Fruit fly (Drosophila melanogaster) whole organism, embryonic: ENCODE results near the gene Tsp2A.

Source experiments
- Atf-2 ChIP-seq: fragments of 200-800 bp; sonication (Bioruptor generic); optimal IDR thresholded peaks from 2 replicates; lab custom pipeline; 2016; ENCODE audit warnings: missing biosample characterization, missing genetic modification characterization
- Bdp1 ChIP-seq: fragments of 200-800 bp; sonication (Bioruptor generic); optimal IDR thresholded peaks from 3 replicates; lab custom pipeline; 2016; ENCODE audit warnings: missing biosample characterization, missing genetic modification characterization
- C15 ChIP-seq: fragments of 200-800 bp; sonication (Bioruptor generic); IDR thresholded peaks from 3 replicates; pipeline ENCODE4 v1.3.6; 2022; ENCODE audit warnings: missing biosample characterization, missing genetic modification characterization
- CG11695 ChIP-seq: fragments of 200-800 bp; sonication (Bioruptor generic); IDR thresholded peaks from 3 replicates; pipeline ENCODE4 v1.3.6; 2022; ENCODE audit warnings: missing biosample characterization, missing genetic modification characterization
- CG12104 ChIP-seq: fragments of 200-800 bp; sonication (Bioruptor generic); optimal IDR thresholded peaks from 3 replicates; lab custom pipeline; 2016; ENCODE audit warnings: missing biosample characterization, missing genetic modification characterization
- CG12299 ChIP-seq: fragments of 200-800 bp; sonication (Bioruptor generic); optimal IDR thresholded peaks from 2 replicates; lab custom pipeline; 2018; ENCODE audit warnings: missing biosample characterization, mild to moderate bottlenecking, missing genetic modification characterization
- CG13287 ChIP-seq: fragments of 200-800 bp; sonication (Bioruptor generic); IDR thresholded peaks from 2 replicates; pipeline ENCODE4 v1.3.6; 2022; ENCODE audit warnings: missing biosample characterization, missing genetic modification characterization; ENCODE audit not compliant: partially characterized antibody
- CG15696 ChIP-seq: fragments of 200-800 bp; sonication (Bioruptor generic); optimal IDR thresholded peaks from 2 replicates; lab custom pipeline; 2019; ENCODE audit warnings: missing biosample characterization, mild to moderate bottlenecking, missing genetic modification characterization, moderate library complexity
- CG16815 ChIP-seq: fragments of 200-800 bp; sonication (Bioruptor generic); optimal IDR thresholded peaks from 3 replicates; lab custom pipeline; 2017; ENCODE audit warnings: missing biosample characterization, mild to moderate bottlenecking, missing genetic modification characterization
- CG16863 ChIP-seq: fragments of 200-800 bp; sonication (Bioruptor generic); optimal IDR thresholded peaks from 3 replicates; lab custom pipeline; 2016; ENCODE audit warnings: missing biosample characterization, missing genetic modification characterization
- CG2875 ChIP-seq: fragments of 200-800 bp; sonication (Bioruptor generic); optimal IDR thresholded peaks from 2 replicates; lab custom pipeline; 2017; ENCODE audit warnings: missing biosample characterization, mild to moderate bottlenecking, missing genetic modification characterization, missing genetic modification reagents
- CG4328 ChIP-seq: fragments of 200-800 bp; sonication (Bioruptor generic); optimal IDR thresholded peaks from 3 replicates; lab custom pipeline; 2017; ENCODE audit warnings: missing biosample characterization, missing genetic modification reagents, missing genetic modification characterization
- CG6175 ChIP-seq: fragments of 200-800 bp; sonication (Bioruptor generic); IDR thresholded peaks from 3 replicates; pipeline ENCODE4 v1.3.6; 2022; ENCODE audit warnings: missing biosample characterization, missing genetic modification characterization
- CG6854 ChIP-seq: fragments of 200-800 bp; sonication (Bioruptor generic); optimal IDR thresholded peaks from 3 replicates; lab custom pipeline; 2017; ENCODE audit warnings: missing biosample characterization, mild to moderate bottlenecking, missing genetic modification characterization
- CG7556 ChIP-seq: fragments of 200-800 bp; sonication (Bioruptor generic); optimal IDR thresholded peaks from 2 replicates; lab custom pipeline; 2017; ENCODE audit warnings: missing biosample characterization, mild to moderate bottlenecking, missing genetic modification characterization
- CG8281 ChIP-seq: fragments of 200-800 bp; sonication (Bioruptor generic); optimal IDR thresholded peaks from 2 replicates; lab custom pipeline; 2018; ENCODE audit warnings: missing biosample characterization, mild to moderate bottlenecking, missing genetic modification characterization, moderate library complexity
- CG8359 ChIP-seq: fragments of 200-800 bp; sonication (Bioruptor generic); optimal IDR thresholded peaks from 2 replicates; lab custom pipeline; 2017; ENCODE audit warnings: missing biosample characterization, mild to moderate bottlenecking, missing genetic modification characterization, borderline replicate concordance
- CG9797 ChIP-seq: fragments of 200-800 bp; sonication (Bioruptor generic); optimal IDR thresholded peaks from 3 replicates; lab custom pipeline; 2018; ENCODE audit warnings: missing biosample characterization, mild to moderate bottlenecking, missing genetic modification characterization
- CTCF ChIP-seq: fragments of 200-800 bp; sonication (Bioruptor generic); optimal IDR thresholded peaks from 2 replicates; lab custom pipeline; 2017; ENCODE audit warnings: missing biosample characterization, mild to moderate bottlenecking, missing genetic modification characterization, moderate library complexity
- D19B ChIP-seq: fragments of 200-800 bp; sonication (Bioruptor generic); optimal IDR thresholded peaks from 2 replicates; lab custom pipeline; 2017; ENCODE audit warnings: missing biosample characterization, mild to moderate bottlenecking, missing genetic modification characterization
- Ets65A ChIP-seq: fragments of 200-800 bp; sonication (Bioruptor generic); peaks from one replicate; lab custom pipeline; 2016; ENCODE audit warnings: missing biosample characterization, missing genetic modification characterization
- H2.0 ChIP-seq: fragments of 200-800 bp; sonication (Bioruptor generic); IDR thresholded peaks from 2 replicates; pipeline ENCODE4 v1.3.6; 2022; ENCODE audit warnings: missing biosample characterization, missing genetic modification characterization
- Hey ChIP-seq: fragments of 200-800 bp; sonication (Bioruptor generic); optimal IDR thresholded peaks from 3 replicates; lab custom pipeline; 2018; ENCODE audit warnings: missing biosample characterization, mild to moderate bottlenecking, missing genetic modification characterization
- Hr3 ChIP-seq: fragments of 200-800 bp; sonication (Bioruptor generic); optimal IDR thresholded peaks from 3 replicates; lab custom pipeline; 2016; ENCODE audit warnings: missing biosample characterization, missing genetic modification characterization
- Mrtf ChIP-seq: fragments of 200-800 bp; sonication (Bioruptor generic); IDR thresholded peaks from 3 replicates; pipeline ENCODE4 v1.3.6; 2022; ENCODE audit warnings: missing biosample characterization, missing genetic modification characterization
- Side ChIP-seq: fragments of 200-800 bp; sonication (Bioruptor generic); optimal IDR thresholded peaks from 2 replicates; lab custom pipeline; 2016; ENCODE audit warnings: missing biosample characterization, missing genetic modification characterization
- Sry-δ ChIP-seq: fragments of 200-800 bp; sonication (Bioruptor generic); optimal IDR thresholded peaks from 2 replicates; lab custom pipeline; 2016; ENCODE audit warnings: missing biosample characterization, missing genetic modification characterization
- Taf1 ChIP-seq: fragments of 200-800 bp; sonication (Bioruptor generic); IDR thresholded peaks from 2 replicates; pipeline ENCODE4 v1.3.6; 2022; ENCODE audit warnings: missing biosample characterization, missing genetic modification characterization
- Vsx1 ChIP-seq: fragments of 200-800 bp; sonication (Bioruptor generic); optimal IDR thresholded peaks from 2 replicates; lab custom pipeline; 2017; ENCODE audit warnings: missing biosample characterization, mild to moderate bottlenecking, missing genetic modification characterization, missing genetic modification reagents
- caup ChIP-seq: fragments of 200-800 bp; sonication (Bioruptor generic); optimal IDR thresholded peaks from 3 replicates; lab custom pipeline; 2017; ENCODE audit warnings: missing biosample characterization, mild to moderate bottlenecking, missing genetic modification characterization, moderate library complexity; ENCODE audit not compliant: severe bottlenecking
- crol ChIP-seq: fragments of 200-800 bp; sonication (Bioruptor generic); IDR thresholded peaks from 2 replicates; pipeline ENCODE4 v1.3.6; 2022; ENCODE audit warnings: missing biosample characterization, missing genetic modification characterization
- crp ChIP-seq, 2 experiments: fragments of 200-800 bp; sonication (Bioruptor generic); optimal IDR thresholded peaks; 2 replicates in 1 of 2; 3 replicates in 1 of 2; lab custom pipeline; 2017; ENCODE audit warnings: missing biosample characterization in 2 of 2, missing genetic modification characterization in 2 of 2, mild to moderate bottlenecking in 1 of 2, moderate library complexity in 1 of 2
- da ChIP-seq: fragments of 200-800 bp; sonication (Bioruptor generic); optimal IDR thresholded peaks from 2 replicates; lab custom pipeline; 2016; ENCODE audit warnings: missing biosample characterization, missing genetic modification characterization
- en ChIP-seq: fragments of 200-800 bp; sonication (Bioruptor generic); optimal IDR thresholded peaks from 2 replicates; lab custom pipeline; 2016; ENCODE audit warnings: missing biosample characterization, missing genetic modification characterization
- ewg ChIP-seq: fragments of 200-800 bp; sonication (Bioruptor generic); optimal IDR thresholded peaks from 3 replicates; lab custom pipeline; 2017; ENCODE audit warnings: mild to moderate bottlenecking, missing biosample characterization, missing genetic modification reagents, missing genetic modification characterization
- eyg ChIP-seq: fragments of 200-800 bp; sonication (Bioruptor generic); optimal IDR thresholded peaks from 3 replicates; lab custom pipeline; 2016; ENCODE audit warnings: missing biosample characterization, missing genetic modification characterization
- fd96Cb ChIP-seq: fragments of 200-800 bp; sonication (Bioruptor generic); optimal IDR thresholded peaks from 2 replicates; lab custom pipeline; 2018; ENCODE audit warnings: missing biosample characterization, mild to moderate bottlenecking, missing genetic modification characterization, moderate library complexity
- fu2 ChIP-seq: fragments of 200-800 bp; sonication (Bioruptor generic); optimal IDR thresholded peaks from 2 replicates; lab custom pipeline; 2016; ENCODE audit warnings: missing biosample characterization, missing genetic modification characterization
- jigr1 ChIP-seq: fragments of 200-800 bp; sonication (Bioruptor generic); IDR thresholded peaks from 3 replicates; pipeline ENCODE4 v1.3.6; 2022; ENCODE audit warnings: missing biosample characterization, missing genetic modification characterization
- kni ChIP-seq: fragments of 200-800 bp; sonication (Bioruptor generic); optimal IDR thresholded peaks from 3 replicates; lab custom pipeline; 2017; ENCODE audit warnings: mild to moderate bottlenecking, missing biosample characterization, missing genetic modification reagents, missing genetic modification characterization
- knrl ChIP-seq: fragments of 200-800 bp; sonication (Bioruptor generic); IDR thresholded peaks from 3 replicates; pipeline ENCODE4 v1.3.6; 2022; ENCODE audit warnings: missing biosample characterization, missing genetic modification characterization; ENCODE audit not compliant: partially characterized antibody
- lmd ChIP-seq: fragments of 200-800 bp; sonication (Bioruptor generic); IDR thresholded peaks from 2 replicates; pipeline ENCODE4 v1.3.6; 2022; ENCODE audit warnings: missing biosample characterization, missing genetic modification characterization
- mam ChIP-seq: fragments of 200-800 bp; sonication (Bioruptor generic); optimal IDR thresholded peaks from 3 replicates; lab custom pipeline; 2016; ENCODE audit warnings: missing biosample characterization, missing genetic modification characterization
- oc ChIP-seq: fragments of 200-800 bp; sonication (Bioruptor generic); optimal IDR thresholded peaks from 2 replicates; lab custom pipeline; 2018; ENCODE audit warnings: missing biosample characterization, mild to moderate bottlenecking, missing genetic modification characterization, moderate library complexity
- peb ChIP-seq: fragments of 200-800 bp; sonication (Bioruptor generic); IDR thresholded peaks from 2 replicates; pipeline ENCODE4 v1.3.6; 2022; ENCODE audit warnings: missing biosample characterization, missing genetic modification characterization
- row ChIP-seq: fragments of 200-800 bp; sonication (Bioruptor generic); IDR thresholded peaks from 3 replicates; pipeline ENCODE4 v1.3.6; 2022; ENCODE audit warnings: missing biosample characterization, missing genetic modification characterization
- salm ChIP-seq: fragments of 200-800 bp; sonication (Bioruptor generic); optimal IDR thresholded peaks from 2 replicates; lab custom pipeline; 2018; ENCODE audit warnings: missing biosample characterization, mild to moderate bottlenecking, missing genetic modification characterization
- slbo ChIP-seq: fragments of 200-800 bp; sonication (Bioruptor generic); IDR thresholded peaks from 2 replicates; pipeline ENCODE4 v1.3.6; 2022; ENCODE audit warnings: missing biosample characterization, missing genetic modification characterization
- vvl ChIP-seq: fragments of 200-800 bp; sonication (Bioruptor generic); IDR thresholded peaks from 2 replicates; pipeline ENCODE4 v1.3.6; 2022; ENCODE audit warnings: missing biosample characterization, missing genetic modification characterization
- wor ChIP-seq: fragments of 200-800 bp; sonication (Bioruptor generic); IDR thresholded peaks from 2 replicates; pipeline ENCODE4 v1.3.6; 2022; ENCODE audit warnings: missing biosample characterization, missing genetic modification characterization

Tsp2A gene

DNA sequence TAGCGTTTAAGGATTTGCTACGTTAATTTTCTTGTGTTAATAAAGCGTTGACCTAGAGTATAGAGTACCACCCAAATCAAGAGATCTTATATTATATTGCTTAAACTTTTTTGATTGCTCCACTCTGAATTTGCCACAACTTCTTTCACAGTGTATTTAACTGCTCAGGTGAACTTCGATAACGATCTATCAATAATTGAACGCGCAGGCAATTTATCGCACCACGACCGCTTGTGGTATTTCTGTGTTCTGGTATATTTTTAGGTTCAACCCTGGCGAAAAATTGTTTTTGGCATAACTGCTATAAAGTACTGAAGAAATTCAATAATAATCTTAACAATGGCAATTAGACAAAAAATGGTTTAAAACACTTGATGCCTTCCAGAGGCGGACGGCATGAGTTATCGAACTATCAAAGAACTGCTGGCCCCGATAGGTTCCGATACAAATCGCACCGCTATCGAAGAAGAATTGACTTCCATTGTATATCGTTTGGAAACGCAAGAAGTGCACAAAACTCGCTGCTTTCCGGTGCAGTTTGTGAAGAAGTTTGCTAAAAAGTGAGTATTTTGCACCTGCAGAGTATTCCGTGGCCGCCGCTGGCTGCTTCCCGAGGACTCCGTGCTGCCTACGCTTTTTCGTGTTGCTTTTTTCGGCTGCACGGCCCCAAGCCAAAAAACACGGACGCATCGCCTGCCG lies 23.9 kb downstream of the Tsp2A start, which contains the start of gene ssx (continued):
- TF ChIP-seq ewg (GFP tag; lab: Kevin White, UChicago): peak; percentile 35
- 0 out of 3 replicates have a peak, but pooled peaks have one; percentile 32 for TF ChIP-seq CG11695 (GFP tag; lab: Robert Waterston, UW)
- no peak for TF ChIP-seq CG16815 (GFP tag; lab: Kevin White, UChicago)
- no peak for TF ChIP-seq CG2875
- no peak for TF ChIP-seq fd96Cb (tag; lab: Kevin White, UChicago)
- no peak for TF ChIP-seq CG8359 (GFP tag; lab: Kevin White, UChicago)
- no peak for TF ChIP-seq eyg (GFP tag; lab: Kevin White, UChicago)
- TF ChIP-seq fu2 (GFP tag; lab: Kevin White, UChicago): no peak
- TF ChIP-seq CG13287 (GFP tag; lab: Robert Waterston, UW): peak; percentile 88
- peak; percentile 52 for TF ChIP-seq vvl
- TF ChIP-seq oc: no peak
- peak; percentile 40 for TF ChIP-seq Side
- TF ChIP-seq CG6854 (GFP tag; lab: Kevin White, UChicago): peak; percentile 3
- no peak for TF ChIP-seq peb (GFP tag; lab: Robert Waterston, UW)
- TF ChIP-seq H2.0: 0 out of 2 replicates have a peak, but pooled peaks have one; percentile 4
- TF ChIP-seq CG15696 (tag; lab: Kevin White, UChicago): no peak
- peak; percentile 22 for TF ChIP-seq Hr3 (GFP tag; lab: Kevin White, UChicago)
- peak; percentile 16 for TF ChIP-seq Bdp1 (GFP tag; lab: Kevin White, UChicago)
- TF ChIP-seq caup: no peak
- no peak for TF ChIP-seq CG12104
- no peak for TF ChIP-seq D19B (GFP tag; lab: Kevin White, UChicago)
- peak in 1 of 2 experiments; percentile 22 for TF ChIP-seq crp (GFP tag; optimal IDR thresholded peaks at IDR 0.05; lab: Kevin White, UChicago)
- no peak for TF ChIP-seq kni (GFP tag; lab: Kevin White, UChicago)
- peak; percentile 94 for TF ChIP-seq CG8281 (tag; lab: Kevin White, UChicago)
- peak; percentile 83 for TF ChIP-seq Sry-δ (GFP tag; lab: Kevin White, UChicago)
- 0 out of 3 replicates have a peak, but pooled peaks have one; percentile 23 for TF ChIP-seq Mrtf (GFP tag; lab: Robert Waterston, UW)
- no peak for TF ChIP-seq Hey (tag; lab: Kevin White, UChicago)
- no peak for TF ChIP-seq C15 (GFP tag; lab: Robert Waterston, UW)
- TF ChIP-seq da (GFP tag; lab: Kevin White, UChicago): no peak
- TF ChIP-seq CG6175: no peak
- peak; percentile 32 for TF ChIP-seq en (GFP tag; lab: Kevin White, UChicago)
- peak; percentile 76 for TF ChIP-seq knrl (GFP tag; lab: Robert Waterston, UW)
- TF ChIP-seq lmd (GFP tag; lab: Robert Waterston, UW): peak; percentile 43; the same call in 1 of the 2 replicates
- TF ChIP-seq wor (GFP tag; lab: Robert Waterston, UW): no peak
- TF ChIP-seq CG4328 (GFP tag; lab: Kevin White, UChicago): no peak
- no peak for TF ChIP-seq Taf1 (GFP tag; lab: Robert Waterston, UW)
- no peak for TF ChIP-seq Ets65A
- no peak for TF ChIP-seq Vsx1
- no peak for TF ChIP-seq jigr1 (GFP tag; lab: Robert Waterston, UW)
- TF ChIP-seq CG12299 (tag; lab: Kevin White, UChicago): no peak
- peak; percentile 61 for TF ChIP-seq slbo (GFP tag; lab: Robert Waterston, UW)
- TF ChIP-seq CG9797 (GFP tag; lab: Kevin White, UChicago): peak; percentile 30
- peak; percentile 65; the same call in 2 of the 3 replicates for TF ChIP-seq row
- no peak for TF ChIP-seq CG7556 (GFP tag; lab: Kevin White, UChicago)
- TF ChIP-seq crol (GFP tag; lab: Robert Waterston, UW): no peak
- no peak for TF ChIP-seq salm (tag; lab: Kevin White, UChicago)
- no peak for TF ChIP-seq CTCF (GFP tag; lab: Kevin White, UChicago)
- peak; percentile 41 for TF ChIP-seq CG16863 (GFP tag; lab: Kevin White, UChicago)
- TF ChIP-seq mam (GFP tag; lab: Kevin White, UChicago): peak; percentile 42
- TF ChIP-seq Atf-2: peak; percentile 27
